Worm (Caenorhabditis elegans): ENCODE measurements around the gene ttbk-8.2.

ce11 chrIV:5653649-5654048, 21.9 kb downstream of the ttbk-8.2 start, which contains the start of gene clec-178:
- no peak for TF ChIP-seq ztf-11 (tag; optimal IDR thresholded peaks at IDR 0.05)
- no peak for TF ChIP-seq skn-1 (tag; optimal IDR thresholded peaks at IDR 0.05)
- TF ChIP-seq lin-39 (tag; optimal IDR thresholded peaks at IDR 0.05): no peak
- TF ChIP-seq ztf-4 (tag; optimal IDR thresholded peaks at IDR 0.05): no peak
- TF ChIP-seq elt-2 (tag; optimal IDR thresholded peaks at IDR 0.05): no peak
- TF ChIP-seq egl-5 (tag; optimal IDR thresholded peaks at IDR 0.05): no peak
- TF ChIP-seq lin-15B (tag; optimal IDR thresholded peaks at IDR 0.05): no peak
- no peak for TF ChIP-seq jun-1 (tag; optimal IDR thresholded peaks at IDR 0.05)

Data from whole organism, L3 larva.